Worm (Caenorhabditis elegans) whole organism, L4/young adult: ENCODE measurements around the gene ubh-3.

ENCODE experiments used
- W03F9.2 ChIP-seq: fragments of 150-350 bp; optimal IDR thresholded peaks from 2 replicates; lab custom pipeline; 2014; ENCODE audit warnings: missing biosample characterization, missing genetic modification characterization
- dao-5 ChIP-seq: sonication (generic microtip); optimal IDR thresholded peaks from 2 replicates; lab custom pipeline; 2016; ENCODE audit warnings: missing genotype, missing genetic modification characterization, moderate library complexity, missing compliant biosample characterization
- him-1 ChIP-seq: sonication (generic microtip); optimal IDR thresholded peaks from 2 replicates; lab custom pipeline; 2016; ENCODE audit warnings: missing genotype, missing genetic modification reagents, missing genetic modification characterization, missing compliant biosample characterization

DNA sequence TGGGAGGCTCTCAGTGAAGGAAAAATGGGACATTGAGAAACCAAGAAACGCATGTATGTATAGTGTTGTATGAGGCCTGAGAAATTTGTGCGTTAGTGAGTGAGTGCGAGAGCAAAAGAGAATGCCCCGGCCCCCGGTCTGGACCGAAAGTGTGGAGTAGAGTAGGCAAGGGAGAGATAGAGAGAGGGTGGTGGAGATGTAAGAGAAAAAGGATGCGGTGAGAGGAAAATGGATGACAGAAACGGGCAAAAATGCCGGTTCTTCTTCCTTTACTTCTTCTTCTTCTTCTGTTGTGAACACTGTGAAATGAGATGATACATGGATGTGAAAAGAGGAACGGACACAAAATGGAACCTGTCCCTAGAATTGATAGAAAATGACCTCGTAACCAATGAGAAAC is 29.7 kb upstream of the ubh-3 start:
- TF ChIP-seq him-1 (tag; lab: Kevin White, UChicago) (no peak), W03F9.2 (tag; lab: Kevin White, UChicago) (no peak), dao-5 (tag; lab: Kevin White, UChicago) (no peak)
